Worm (Caenorhabditis elegans): Measurements from ENCODE around the gene Y73F8A.35.
"Not testable (repeated sequence)": the region's sequence is repeated elsewhere in the genome, so short reads cannot be mapped to it uniquely, and the experiment has no call there.

Y73F8A.35 gene

DNA sequence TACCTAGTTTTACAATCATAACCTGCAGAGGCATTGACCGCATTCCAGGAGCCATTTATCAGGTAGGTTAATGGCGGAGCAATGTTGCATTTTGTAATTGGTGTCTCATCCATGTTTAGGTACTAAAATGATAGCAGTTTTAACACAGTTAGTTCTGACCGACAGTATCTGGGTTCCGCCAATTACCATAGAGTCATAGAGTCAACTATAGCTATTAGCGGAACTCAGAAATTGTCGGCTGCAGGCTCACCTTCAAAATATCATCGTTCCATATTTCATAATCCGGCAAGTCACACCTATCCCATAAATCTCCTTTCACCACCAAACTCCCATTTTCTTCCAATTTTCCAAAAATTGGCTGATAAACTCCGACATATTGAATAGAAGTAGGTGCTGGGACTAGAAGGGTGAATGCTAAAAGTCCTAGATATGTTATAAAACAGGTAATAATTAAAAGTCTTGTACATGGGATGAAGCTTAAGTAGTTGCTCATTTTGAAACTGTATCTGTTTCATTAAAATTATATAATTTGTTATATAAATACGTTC is at the start of gene Y73F8A.35:
Gene Y73F8A.35 (minus strand): TSS at position 498 of the 548 bp plus-strand sequence.
- TF ChIP-seq unc-62 (GFP tag; optimal IDR thresholded peaks at IDR 0.05) = no peak

DNA sequence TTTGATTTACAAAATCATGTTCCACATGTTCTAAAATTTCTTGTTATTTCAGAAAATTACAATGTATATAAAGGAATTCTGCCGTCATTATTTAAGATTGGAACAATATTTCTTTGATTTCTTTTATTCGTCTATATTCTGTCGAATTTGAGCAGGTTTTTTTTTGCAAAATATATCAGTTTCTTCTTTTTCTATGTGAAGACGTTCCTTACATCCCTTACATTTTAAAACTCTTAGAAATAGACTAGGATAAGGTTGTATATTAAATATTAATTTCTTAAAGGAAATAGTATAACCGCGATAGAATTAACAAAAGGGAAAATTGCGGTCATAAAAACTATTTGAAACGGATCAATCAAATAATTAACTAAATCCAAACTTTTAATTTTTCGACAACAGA is 49.1 kb upstream of the Y73F8A.35 start:
- no peak for TF ChIP-seq unc-62 (GFP tag; optimal IDR thresholded peaks at IDR 0.05)

DNA sequence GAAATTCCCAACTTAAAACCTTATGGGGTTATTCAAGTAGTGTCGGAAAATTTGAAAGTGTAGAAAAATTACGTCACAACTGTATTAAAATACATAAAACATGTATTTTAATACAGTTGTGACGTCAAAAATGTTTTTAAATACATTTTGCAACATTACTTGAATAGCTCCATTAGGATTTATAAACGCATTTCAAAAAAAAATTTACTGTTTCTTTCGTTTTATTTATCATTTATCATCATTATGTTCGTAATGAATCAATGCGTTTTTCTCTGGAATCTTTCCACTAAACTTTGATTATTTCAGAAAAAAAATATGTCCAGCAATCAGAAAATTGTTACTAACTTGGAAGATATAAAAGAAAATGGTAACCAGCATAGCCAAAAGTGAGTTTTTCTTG is 43.9 kb upstream of the Y73F8A.35 start, which contains the start of gene Y105C5A.508:
Gene Y105C5A.508 (plus strand): TSS at position 301 of the 400 bp plus-strand sequence.
- no peak for TF ChIP-seq unc-62 (GFP tag; optimal IDR thresholded peaks at IDR 0.05)

DNA sequence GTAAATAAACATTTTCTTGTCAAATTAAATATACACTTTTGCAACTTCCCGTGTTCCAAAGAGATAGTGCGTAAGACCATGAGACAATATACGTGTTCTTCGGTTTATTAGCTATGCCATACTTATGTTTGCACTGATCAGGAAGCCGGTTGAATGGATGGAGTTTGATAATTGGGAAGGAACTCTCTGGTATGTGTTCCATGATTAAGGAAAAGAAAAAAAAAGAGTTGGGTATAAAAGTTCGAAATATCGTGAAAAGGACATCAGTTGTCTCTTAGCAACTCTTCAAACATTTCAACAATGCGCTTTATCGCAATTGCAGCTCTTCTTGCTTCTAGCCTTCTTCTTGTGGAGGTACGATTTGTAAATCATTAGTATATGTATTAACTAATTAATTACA is 39.0 kb upstream of the Y73F8A.35 start, which contains the start of gene pqn-76:
Gene pqn-76 (plus strand): TSS at position 301 of the 400 bp plus-strand sequence.
- not testable (repeated sequence) for TF ChIP-seq unc-62 (GFP tag; optimal IDR thresholded peaks at IDR 0.05)

DNA sequence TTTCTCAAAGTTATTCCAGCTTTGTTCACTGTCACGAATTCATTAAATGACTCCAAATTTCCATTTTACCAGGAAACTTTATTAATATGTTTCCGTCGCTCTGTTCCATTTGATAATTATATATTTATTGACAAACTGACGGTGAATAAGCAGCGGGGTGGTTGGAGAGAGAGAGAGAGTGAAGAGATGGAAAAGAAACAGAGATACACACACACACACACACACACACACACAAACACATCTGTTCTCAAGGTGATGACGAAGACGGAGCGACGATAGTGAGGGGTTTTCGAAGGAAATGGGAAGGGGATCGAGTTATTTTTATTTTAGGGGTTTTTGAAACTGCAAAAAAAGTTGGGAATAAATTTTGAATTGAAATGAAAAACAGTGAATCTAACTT is 34.1 kb upstream of the Y73F8A.35 start:
- no peak for TF ChIP-seq unc-62 (GFP tag; optimal IDR thresholded peaks at IDR 0.05)

DNA sequence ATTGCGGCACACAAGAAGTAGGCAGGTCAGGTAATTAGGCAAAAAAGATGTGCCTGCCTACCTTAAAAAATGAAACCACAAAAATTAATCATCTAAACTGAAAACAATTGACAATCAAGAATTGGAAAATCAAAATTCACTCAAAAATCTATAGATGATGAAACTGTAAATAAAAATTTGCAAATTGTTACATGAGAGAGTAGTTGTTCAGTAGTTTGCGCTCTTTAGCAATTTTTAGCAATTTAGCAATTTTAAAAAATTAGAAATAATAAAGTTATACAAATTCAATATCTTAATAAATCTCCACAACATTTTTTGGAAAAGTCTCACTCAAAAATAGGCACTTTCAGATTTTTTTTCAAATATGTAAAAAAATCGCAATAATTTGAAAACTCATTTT is 32.4 kb upstream of the Y73F8A.35 start:
- no peak for TF ChIP-seq unc-62 (GFP tag; optimal IDR thresholded peaks at IDR 0.05)

DNA sequence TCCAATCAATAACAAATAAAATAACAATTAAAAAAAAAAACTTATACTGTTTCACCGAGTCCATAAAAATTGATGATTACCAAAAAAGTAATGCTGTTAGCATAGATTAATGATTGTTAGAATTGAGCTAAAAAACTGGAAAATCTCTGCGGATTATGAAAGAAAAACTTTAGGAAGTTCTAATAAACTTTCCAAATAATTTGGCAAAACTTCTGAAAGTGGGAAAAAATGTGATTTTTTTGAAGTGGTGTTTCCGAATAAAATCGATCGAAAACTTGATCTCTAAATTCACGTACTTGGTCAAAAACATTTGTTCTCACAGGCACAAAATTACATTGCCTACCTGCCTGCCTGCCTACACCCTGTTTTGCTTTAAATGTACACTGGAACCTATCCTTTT is 31.9 kb upstream of the Y73F8A.35 start:
- no peak for TF ChIP-seq unc-62 (GFP tag; optimal IDR thresholded peaks at IDR 0.05)

DNA sequence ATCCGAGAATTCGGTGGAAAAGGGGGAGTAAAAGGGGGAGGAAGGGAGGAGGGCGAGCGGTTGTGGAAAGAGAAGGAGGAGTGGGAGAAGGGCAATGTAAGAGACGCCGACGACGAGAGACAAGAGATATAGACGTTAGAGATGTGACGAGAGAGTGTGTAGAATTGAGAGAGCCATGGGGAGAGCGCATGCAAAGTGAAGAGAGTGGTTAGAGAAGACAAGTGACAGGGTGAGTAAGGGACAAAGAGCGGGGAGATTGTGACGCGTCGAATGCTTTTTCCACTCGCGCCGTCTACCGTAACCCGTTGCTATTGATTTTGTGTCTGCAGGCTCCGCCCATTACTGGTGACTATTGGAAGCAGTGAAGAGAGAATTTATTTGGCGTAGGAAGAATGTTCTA is 31.0 kb upstream of the Y73F8A.35 start:
- no peak for TF ChIP-seq unc-62 (GFP tag; optimal IDR thresholded peaks at IDR 0.05)

DNA sequence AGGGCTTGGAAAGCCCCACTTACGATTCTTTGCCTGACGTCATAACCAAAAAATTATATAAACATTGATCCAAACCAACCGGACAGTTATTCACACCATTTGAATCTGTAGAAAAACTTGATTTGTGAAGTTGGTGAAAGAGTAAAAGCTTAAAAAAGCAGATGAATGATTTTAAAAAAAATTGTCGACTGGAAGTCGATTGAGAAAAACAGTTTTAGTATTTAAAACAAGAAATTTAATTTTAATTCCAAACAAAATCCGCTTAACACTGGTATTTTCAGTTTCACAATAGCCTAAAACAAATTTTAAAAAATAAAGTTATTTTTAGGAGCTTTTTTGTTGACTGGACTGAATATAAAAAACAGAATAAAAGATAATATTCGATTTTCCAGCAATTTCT is 24.6 kb upstream of the Y73F8A.35 start, which contains the start of gene Y105C5A.1:
Gene Y105C5A.1 (minus strand): TSS at position 101 of the 400 bp plus-strand sequence.
- no peak for TF ChIP-seq unc-62 (GFP tag; optimal IDR thresholded peaks at IDR 0.05)

DNA sequence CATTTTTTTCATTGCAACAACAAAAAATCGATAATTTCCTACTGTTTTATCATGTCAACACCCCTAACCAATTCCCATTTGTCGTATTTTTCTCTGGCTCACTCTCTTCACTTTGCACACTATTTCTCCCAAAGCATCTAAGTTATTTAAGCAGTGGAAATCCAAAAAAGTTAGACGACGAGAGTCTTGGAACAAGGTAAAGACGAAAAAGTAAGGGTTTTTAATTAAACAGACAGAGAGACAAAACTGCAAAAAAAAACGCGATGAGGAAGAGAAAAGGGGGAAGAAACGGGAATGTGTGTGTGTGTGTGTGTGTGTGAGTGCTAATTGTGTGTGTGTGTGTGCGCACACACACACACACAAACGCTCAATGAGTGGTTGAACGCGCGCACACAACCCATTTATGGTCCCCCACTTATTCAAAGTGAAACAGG is 21.5 kb upstream of the Y73F8A.35 start:
- no peak for TF ChIP-seq unc-62 (GFP tag; optimal IDR thresholded peaks at IDR 0.05)

DNA sequence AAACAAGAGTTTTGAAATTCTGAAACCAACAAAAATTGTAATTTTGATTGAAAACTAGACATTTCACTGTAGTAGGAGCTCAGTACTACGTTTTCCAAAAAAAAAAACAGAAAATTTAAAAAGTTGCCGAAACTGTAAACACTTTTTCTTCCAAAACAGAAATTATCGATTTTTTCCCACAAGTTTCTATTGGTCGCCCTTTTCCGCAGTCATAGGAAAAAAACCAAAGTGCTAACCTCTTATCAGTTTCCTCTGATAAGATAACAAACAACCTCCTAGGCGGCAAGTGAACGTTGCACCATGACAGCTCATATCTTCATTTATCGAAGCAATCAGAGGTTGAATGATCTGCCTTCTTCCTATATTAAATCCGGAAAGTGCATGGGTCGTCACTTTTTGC is 19.3 kb upstream of the Y73F8A.35 start:
- no peak for TF ChIP-seq unc-62 (GFP tag; optimal IDR thresholded peaks at IDR 0.05)

DNA sequence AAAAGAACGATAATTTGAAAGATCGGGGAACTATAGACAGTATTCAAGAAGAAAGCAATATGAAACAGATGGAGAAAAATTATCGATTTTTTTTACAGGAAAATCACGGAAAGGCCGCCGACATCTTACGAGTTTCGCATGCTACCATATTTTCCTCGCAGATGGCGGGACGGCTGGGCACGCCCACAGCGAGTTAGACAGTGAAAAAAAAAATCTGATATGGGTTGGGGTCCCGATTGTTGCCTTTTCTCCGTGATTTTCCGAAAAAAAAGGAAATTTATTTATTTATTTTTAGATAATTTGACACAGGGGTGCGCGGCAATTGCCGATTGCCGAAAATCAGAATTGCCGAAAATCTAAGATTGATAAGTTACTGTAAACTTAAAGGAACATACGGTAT is 15.0 kb upstream of the Y73F8A.35 start:
- no peak for TF ChIP-seq unc-62 (GFP tag; optimal IDR thresholded peaks at IDR 0.05)

DNA sequence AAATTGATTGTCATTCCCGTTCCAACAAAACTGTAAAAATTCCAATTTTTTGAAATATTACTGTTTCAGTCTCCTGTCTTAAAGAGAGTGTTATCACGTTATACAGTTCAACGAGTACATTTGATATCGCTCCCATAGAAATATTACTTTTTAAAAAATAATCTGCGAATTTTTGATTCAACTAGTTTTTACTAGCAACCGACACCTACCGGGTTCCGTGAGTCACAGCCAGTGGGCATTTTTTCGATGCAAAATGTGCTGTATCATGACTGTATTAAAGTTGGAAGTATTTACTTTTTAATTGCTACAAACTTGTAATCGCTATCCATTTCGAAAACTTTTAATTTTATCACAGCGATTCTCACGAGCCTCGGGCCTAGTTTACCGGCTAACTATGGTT is 2.4 kb downstream of the Y73F8A.35 start:
- no peak for TF ChIP-seq unc-62 (GFP tag; optimal IDR thresholded peaks at IDR 0.05)

DNA sequence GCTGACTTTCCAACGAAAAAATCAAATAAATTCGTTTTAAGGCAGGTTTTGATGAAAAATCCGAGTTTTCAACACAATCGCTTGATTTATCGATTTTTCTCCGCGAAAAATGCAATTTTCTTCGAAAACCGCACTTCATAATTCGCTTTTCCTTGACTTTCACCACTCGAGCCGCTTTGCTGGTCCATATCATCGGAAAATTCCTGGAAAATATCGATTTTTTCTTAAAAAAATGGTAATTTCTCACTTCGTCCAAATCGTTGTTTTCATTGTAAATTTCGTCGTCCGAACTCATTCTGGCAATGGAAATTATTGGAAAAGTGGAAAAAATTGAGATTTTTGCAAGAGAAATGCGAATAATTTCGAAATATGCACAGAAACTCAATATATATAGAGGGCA is 11.5 kb downstream of the Y73F8A.35 start, which contains the start of gene ari-1.4:
Gene ari-1.4 (minus strand): TSS at position 295 of the 400 bp plus-strand sequence.
- no peak for TF ChIP-seq unc-62 (GFP tag; optimal IDR thresholded peaks at IDR 0.05)

DNA sequence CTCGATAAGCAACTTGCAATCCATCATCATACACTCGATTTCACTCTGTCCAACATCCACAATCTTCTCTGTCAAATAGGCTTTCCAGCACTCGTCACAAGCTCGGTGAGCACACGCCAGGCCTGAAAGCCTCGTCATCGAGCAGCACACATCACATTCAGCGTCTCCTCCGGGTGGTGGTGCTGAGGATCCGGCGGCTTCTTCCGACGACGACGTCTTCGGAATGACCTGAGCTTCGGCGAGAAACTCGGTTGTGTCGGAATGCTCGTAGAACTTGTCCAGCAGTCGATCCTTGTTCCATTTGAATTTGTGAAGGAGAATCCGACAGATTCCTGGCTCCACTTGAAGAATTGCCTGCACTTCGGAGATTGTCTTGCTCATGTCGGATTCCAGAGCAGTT is 12.5 kb downstream of the Y73F8A.35 start:
- no peak for TF ChIP-seq unc-62 (GFP tag; optimal IDR thresholded peaks at IDR 0.05)

DNA sequence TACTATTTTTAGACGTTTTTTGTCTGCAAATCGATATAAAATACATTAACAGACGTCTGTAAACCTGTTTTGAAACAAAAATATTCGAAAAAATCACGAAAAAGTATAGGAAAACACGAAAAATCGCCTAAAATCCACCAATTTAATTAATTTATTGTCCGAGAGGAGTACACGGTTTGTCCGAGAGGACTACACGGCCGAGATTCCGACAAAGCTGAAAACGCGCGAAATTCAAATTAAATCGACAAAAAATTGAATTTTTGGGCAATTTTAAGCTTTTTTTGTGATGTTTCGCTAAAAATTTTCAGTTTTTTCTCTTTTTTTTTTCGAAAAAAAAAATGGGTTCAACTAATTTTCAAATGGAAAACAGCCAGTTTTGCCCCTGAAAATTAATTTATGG is 13.3 kb downstream of the Y73F8A.35 start:
- TF ChIP-seq unc-62 (GFP tag; optimal IDR thresholded peaks at IDR 0.05) = no peak

DNA sequence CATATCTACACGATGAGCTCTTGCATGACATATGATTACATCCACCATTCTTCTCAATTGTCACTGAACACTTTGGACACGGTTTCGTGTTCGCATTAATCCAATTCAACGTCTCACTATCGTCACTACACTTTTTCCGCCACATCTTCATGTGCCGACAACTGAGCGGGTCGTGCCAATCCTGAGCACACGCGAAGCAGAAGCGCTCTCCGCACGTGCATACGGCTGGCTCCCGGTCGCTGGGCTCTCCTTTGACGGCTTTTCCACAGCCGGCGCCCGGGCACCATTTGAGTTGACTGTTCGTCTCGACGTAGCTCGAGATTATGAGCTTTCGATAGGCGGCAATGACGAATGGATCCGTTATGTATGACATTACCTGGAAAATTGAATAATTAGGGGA is 14.0 kb downstream of the Y73F8A.35 start:
- TF ChIP-seq unc-62 (GFP tag; optimal IDR thresholded peaks at IDR 0.05) = no peak

DNA sequence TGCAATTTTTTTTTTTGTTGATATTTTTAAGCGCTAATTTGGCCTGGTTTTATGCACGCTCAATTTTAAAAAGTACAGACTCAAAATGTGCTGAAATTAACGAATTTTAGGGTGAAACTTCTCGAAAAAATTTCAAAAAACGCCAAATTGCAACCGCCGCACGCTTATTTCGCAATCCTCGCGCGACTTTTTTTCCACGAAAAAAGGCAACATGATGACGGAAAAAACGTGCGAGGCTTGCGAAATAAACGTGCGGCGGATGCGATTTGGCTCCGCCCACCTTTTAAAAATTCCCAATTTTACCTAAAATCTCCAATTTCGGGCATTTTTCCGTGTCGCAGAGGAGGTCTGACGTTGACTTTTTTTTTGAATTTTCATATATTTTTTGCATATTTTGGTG is 14.8 kb downstream of the Y73F8A.35 start:
- TF ChIP-seq unc-62 (GFP tag; optimal IDR thresholded peaks at IDR 0.05) = no peak
